Worm (Caenorhabditis elegans): Measurements from ENCODE around the gene Y119D3B.12.

Y119D3B.12 gene

DNA sequence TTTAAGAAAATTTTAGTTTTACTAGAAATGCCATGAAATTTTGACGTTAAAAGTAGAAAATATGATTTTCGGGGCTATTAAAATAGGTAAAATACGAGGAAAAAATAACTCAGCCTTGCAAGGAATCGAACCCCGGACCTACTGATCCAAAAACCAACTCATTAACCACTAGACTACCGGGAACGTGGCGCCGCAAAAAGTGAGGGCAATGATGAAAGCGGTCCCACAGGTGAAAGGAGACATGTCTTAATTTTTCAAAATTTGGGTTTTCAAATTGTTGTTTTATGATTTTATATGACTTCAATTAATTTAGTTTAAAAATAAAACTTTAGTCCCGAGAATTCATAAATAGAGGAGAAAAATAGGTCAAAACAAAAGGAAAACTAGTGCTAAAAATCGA, 28.3 kb downstream of the Y119D3B.12 start:
- TF ChIP-seq mep-1 (tag; optimal IDR thresholded peaks at IDR 0.05) = no peak
- TF ChIP-seq unc-120 (tag; optimal IDR thresholded peaks at IDR 0.05; ENCODE audit: poor library complexity, severe bottlenecking) = no peak
- TF ChIP-seq lin-32 (GFP tag; optimal IDR thresholded peaks at IDR 0.05) = no peak
- TF ChIP-seq drap-1 (GFP tag; optimal IDR thresholded peaks at IDR 0.05) = no peak
- no peak for TF ChIP-seq elt-3 (tag; optimal IDR thresholded peaks at IDR 0.05)
- no peak for TF ChIP-seq ceh-39 (tag; optimal IDR thresholded peaks at IDR 0.05)
- TF ChIP-seq ceh-43 (GFP tag; optimal IDR thresholded peaks at IDR 0.05) = no peak
- no peak for TF ChIP-seq elt-1 (tag; optimal IDR thresholded peaks at IDR 0.05; ENCODE audit: borderline replicate concordance, insufficient read depth)
- no peak for TF ChIP-seq lin-13 (tag; optimal IDR thresholded peaks at IDR 0.05)
- TF ChIP-seq mab-5 (tag; optimal IDR thresholded peaks at IDR 0.05) = no peak
- TF ChIP-seq nhr-28 (tag; optimal IDR thresholded peaks at IDR 0.05) = no peak
- no peak for TF ChIP-seq mls-2 (tag; optimal IDR thresholded peaks at IDR 0.05)
- TF ChIP-seq hlh-1 (tag; optimal IDR thresholded peaks at IDR 0.05) = no peak
- TF ChIP-seq unc-39 (tag; optimal IDR thresholded peaks at IDR 0.05) = no peak
- TF ChIP-seq ces-1 (GFP tag; optimal IDR thresholded peaks at IDR 0.05) = no peak
- no peak for TF ChIP-seq nhr-12 (tag; optimal IDR thresholded peaks at IDR 0.05)
- TF ChIP-seq snpc-4 (tag; optimal IDR thresholded peaks at IDR 0.05) = no peak
- TF ChIP-seq nhr-237 (tag; optimal IDR thresholded peaks at IDR 0.05) = no peak
- no peak for TF ChIP-seq nhr-2 (tag; optimal IDR thresholded peaks at IDR 0.05)
- TF ChIP-seq bed-3 (GFP tag; optimal IDR thresholded peaks at IDR 0.05) = no peak

DNA sequence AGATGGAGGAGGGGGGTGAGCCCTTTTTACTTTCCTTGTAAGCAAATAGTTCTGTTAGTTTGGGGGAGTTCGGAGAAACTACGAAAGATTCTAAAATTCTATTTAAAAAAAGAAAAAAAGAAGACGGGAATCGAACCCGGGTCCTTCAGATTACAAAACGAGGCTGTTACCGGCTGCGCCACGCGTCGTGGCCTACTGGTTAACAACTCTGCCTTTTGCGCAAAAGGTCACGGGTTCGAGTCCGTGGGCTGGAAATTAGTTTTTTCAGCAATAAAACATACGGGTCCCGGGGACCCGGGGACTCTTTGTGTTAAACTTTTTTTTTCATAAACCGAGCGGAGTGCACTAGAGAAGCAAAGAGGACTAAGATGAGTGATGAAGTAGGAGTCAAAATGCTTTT, 28.8 kb downstream of the Y119D3B.12 start:
- TF ChIP-seq unc-120 (tag; optimal IDR thresholded peaks at IDR 0.05; ENCODE audit: poor library complexity, severe bottlenecking) = no peak
- TF ChIP-seq nhr-28 (tag; optimal IDR thresholded peaks at IDR 0.05) = no peak
- TF ChIP-seq nhr-76 (tag; optimal IDR thresholded peaks at IDR 0.05) = no peak
- TF ChIP-seq zip-8 (tag; optimal IDR thresholded peaks at IDR 0.05) = no peak
- no peak for TF ChIP-seq nhr-2 (tag; optimal IDR thresholded peaks at IDR 0.05)
- TF ChIP-seq mls-2 (tag; optimal IDR thresholded peaks at IDR 0.05) = no peak
- TF ChIP-seq drap-1 (GFP tag; optimal IDR thresholded peaks at IDR 0.05) = no peak
- TF ChIP-seq bed-3 (GFP tag; optimal IDR thresholded peaks at IDR 0.05) = no peak
- TF ChIP-seq unc-62 (GFP tag; optimal IDR thresholded peaks at IDR 0.05) = no peak
- TF ChIP-seq sem-2 (GFP tag; optimal IDR thresholded peaks at IDR 0.05) = no peak
- TF ChIP-seq snpc-4 (tag; optimal IDR thresholded peaks at IDR 0.05) = no peak
- no peak for TF ChIP-seq M03D4.4 (tag; optimal IDR thresholded peaks at IDR 0.05)

DNA sequence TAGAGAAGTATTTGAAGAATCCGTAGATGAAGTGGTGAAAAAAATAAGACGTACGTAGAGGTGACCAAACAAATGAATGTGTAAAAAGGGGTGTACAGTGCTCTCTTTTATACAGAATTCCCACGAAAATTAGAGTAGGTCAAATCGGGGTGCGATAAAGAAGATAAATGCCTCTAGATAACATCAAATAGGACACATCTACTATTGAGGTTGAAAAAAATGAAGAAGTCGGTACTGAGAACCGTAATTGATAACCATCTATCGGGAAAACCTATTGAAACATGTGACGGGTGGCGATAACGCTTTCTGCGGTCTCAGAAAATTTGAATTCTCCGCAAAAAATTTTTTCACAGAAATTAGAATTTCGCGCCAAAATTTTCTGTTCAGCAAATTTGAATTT, 36.4 kb downstream of the Y119D3B.12 start, which contains the start of gene fbxa-61:
Gene fbxa-61, plus strand, starts transcription at position 345 of the 400 bp plus-strand sequence.
- no peak for TF ChIP-seq snpc-4 (tag; optimal IDR thresholded peaks at IDR 0.05)
- no peak for TF ChIP-seq lin-32 (GFP tag; optimal IDR thresholded peaks at IDR 0.05)
- peak; percentile 55 for TF ChIP-seq elt-1 (tag; optimal IDR thresholded peaks at IDR 0.05; ENCODE audit: borderline replicate concordance, insufficient read depth)

DNA sequence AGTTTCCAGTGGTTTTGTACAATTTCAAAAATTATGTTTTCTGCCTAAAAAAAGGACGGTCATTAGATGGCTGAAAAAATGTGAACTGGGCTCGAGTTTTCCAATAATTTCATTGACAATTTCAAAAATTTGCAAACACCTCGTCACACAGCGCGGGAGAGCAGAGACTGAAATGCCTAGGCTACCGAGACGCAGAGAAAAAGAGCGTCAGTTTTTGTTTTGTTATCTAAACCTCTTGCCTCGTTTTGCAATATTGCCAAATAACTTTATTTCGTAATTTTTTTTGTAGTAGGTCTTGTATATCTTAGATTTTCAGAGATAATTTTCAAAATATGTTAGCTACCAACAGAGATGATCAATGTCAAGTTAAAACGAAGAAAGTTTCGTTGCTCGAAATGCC, 40.9 kb downstream of the Y119D3B.12 start, which contains the start of gene fbxa-63:
Gene fbxa-63, plus strand, starts transcription at position 310 of the 400 bp plus-strand sequence.
- TF ChIP-seq tbx-8 (GFP tag; optimal IDR thresholded peaks at IDR 0.05) (no peak), unc-120 (tag; optimal IDR thresholded peaks at IDR 0.05; ENCODE audit: poor library complexity, severe bottlenecking) (no peak), mab-5 (tag; optimal IDR thresholded peaks at IDR 0.05) (no peak), ces-1 (GFP tag; optimal IDR thresholded peaks at IDR 0.05) (peak; percentile 11)

DNA sequence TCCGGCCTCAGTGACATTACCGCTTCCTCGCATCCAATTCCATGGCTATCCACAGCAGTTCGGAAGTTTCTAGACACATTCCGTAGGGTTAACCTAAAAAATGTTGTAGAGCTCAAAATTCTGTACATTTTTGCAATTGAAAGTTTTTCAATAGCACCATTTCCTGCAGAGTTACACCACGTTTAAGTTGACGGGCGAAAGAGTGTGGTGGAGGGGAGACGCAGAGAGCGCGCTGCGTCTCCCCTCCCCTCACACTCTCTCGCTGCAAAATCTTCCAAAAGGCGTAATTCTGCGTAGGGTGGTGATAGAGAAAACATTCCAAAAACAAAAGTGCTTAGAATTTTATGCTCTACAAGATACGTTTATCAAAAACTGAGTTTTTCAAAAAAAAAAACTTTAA, 46.0 kb downstream of the Y119D3B.12 start:
- TF ChIP-seq ham-2 (GFP tag; optimal IDR thresholded peaks at IDR 0.05) = no peak
- no peak for TF ChIP-seq nhr-2 (tag; optimal IDR thresholded peaks at IDR 0.05)
- TF ChIP-seq mls-2 (tag; optimal IDR thresholded peaks at IDR 0.05) = no peak
- TF ChIP-seq unc-120 (tag; optimal IDR thresholded peaks at IDR 0.05; ENCODE audit: poor library complexity, severe bottlenecking) = no peak
- TF ChIP-seq M03D4.4 (tag; optimal IDR thresholded peaks at IDR 0.05) = no peak
- no peak for TF ChIP-seq lin-32 (GFP tag; optimal IDR thresholded peaks at IDR 0.05)
- no peak for TF ChIP-seq snpc-4 (tag; optimal IDR thresholded peaks at IDR 0.05)
- no peak for TF ChIP-seq sem-2 (GFP tag; optimal IDR thresholded peaks at IDR 0.05)
- TF ChIP-seq mab-5 (tag; optimal IDR thresholded peaks at IDR 0.05) = no peak
- no peak for TF ChIP-seq lsy-2 (tag; optimal IDR thresholded peaks at IDR 0.05)
- TF ChIP-seq unc-62 (GFP tag; optimal IDR thresholded peaks at IDR 0.05) = no peak
- no peak for TF ChIP-seq elt-1 (tag; optimal IDR thresholded peaks at IDR 0.05; ENCODE audit: borderline replicate concordance, insufficient read depth)
- no peak for TF ChIP-seq pha-4 (tag; optimal IDR thresholded peaks at IDR 0.05)

DNA sequence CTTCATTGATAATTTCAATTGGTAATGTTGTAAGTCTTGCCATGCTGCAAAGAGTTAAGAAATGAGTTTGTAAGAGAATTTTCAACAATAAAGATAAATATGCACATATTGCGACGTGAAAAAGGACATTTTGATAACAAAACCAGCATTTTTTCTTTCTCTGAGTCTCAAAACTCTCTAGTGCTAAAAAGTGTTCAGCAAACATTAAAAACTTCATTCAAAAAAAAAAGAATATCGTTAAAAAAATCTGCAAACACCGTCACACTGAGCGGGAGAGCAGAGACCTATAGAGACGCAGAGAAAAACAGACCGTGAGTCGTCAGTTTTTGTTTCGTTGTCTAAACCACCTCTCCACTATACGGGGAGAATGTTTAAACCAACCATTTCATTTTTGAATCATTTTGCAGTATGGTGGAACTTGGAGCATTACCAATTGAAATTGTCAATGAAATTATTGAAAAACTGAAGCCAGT, 46.8 kb downstream of the Y119D3B.12 start, which contains the start of the genes fbxa-76 and fbxa-77:
Gene fbxa-76, minus strand, starts transcription at position 51 of the 473 bp plus-strand sequence.
Gene fbxa-77, plus strand, starts transcription at position 365 of the 473 bp plus-strand sequence.
- TF ChIP-seq ces-1 (GFP tag; optimal IDR thresholded peaks at IDR 0.05) (no peak), cnd-1 (tag; optimal IDR thresholded peaks at IDR 0.05) (no peak), M03D4.4 (tag; optimal IDR thresholded peaks at IDR 0.05) (no peak), ztf-11 (tag; optimal IDR thresholded peaks at IDR 0.05) (no peak), ceh-43 (GFP tag; optimal IDR thresholded peaks at IDR 0.05) (no peak), sptf-1 (tag; optimal IDR thresholded peaks at IDR 0.05) (no peak), flh-1 (GFP tag; optimal IDR thresholded peaks at IDR 0.05) (no peak), mep-1 (tag; optimal IDR thresholded peaks at IDR 0.05) (no peak), nhr-28 (tag; optimal IDR thresholded peaks at IDR 0.05) (no peak), drap-1 (GFP tag; optimal IDR thresholded peaks at IDR 0.05) (no peak), elt-1 (tag; optimal IDR thresholded peaks at IDR 0.05; ENCODE audit: borderline replicate concordance, insufficient read depth) (no peak), sem-2 (GFP tag; optimal IDR thresholded peaks at IDR 0.05) (no peak), snpc-4 (tag; optimal IDR thresholded peaks at IDR 0.05) (no peak), nhr-76 (tag; optimal IDR thresholded peaks at IDR 0.05) (no peak), elt-3 (tag; optimal IDR thresholded peaks at IDR 0.05) (no peak), hlh-1 (tag; optimal IDR thresholded peaks at IDR 0.05) (no peak), blmp-1 (tag; optimal IDR thresholded peaks at IDR 0.05) (no peak)

Data from whole organism, mixed stage, embryonic.